Fruit fly (Drosophila melanogaster) whole organism, embryonic: ENCODE measurements around the gene CG14883.

Source experiments
- Aef1 ChIP-seq: fragments of 200-800 bp; sonication (Bioruptor generic); IDR thresholded peaks from 3 replicates; pipeline ENCODE4 v1.3.6; 2022; ENCODE audit warnings: missing biosample characterization, missing genetic modification characterization
- BEAF-32 ChIP-seq: fragments of 200-800 bp; sonication (Bioruptor generic); optimal IDR thresholded peaks from 3 replicates; lab custom pipeline; 2017; ENCODE audit warnings: missing biosample characterization, missing genetic modification characterization, mild to moderate bottlenecking, moderate library complexity, missing genetic modification reagents
- CG1024 ChIP-seq: fragments of 200-800 bp; sonication (Bioruptor generic); IDR thresholded peaks from 2 replicates; pipeline ENCODE4 v1.3.6; 2022; ENCODE audit warnings: missing biosample characterization, missing genetic modification characterization
- CG10366 ChIP-seq: fragments of 200-800 bp; sonication (Bioruptor generic); IDR thresholded peaks from 2 replicates; pipeline ENCODE4 v1.3.6; 2022; ENCODE audit warnings: missing biosample characterization, missing genetic modification characterization
- CG11504 ChIP-seq: fragments of 200-800 bp; sonication (Bioruptor generic); optimal IDR thresholded peaks from 3 replicates; lab custom pipeline; 2019; ENCODE audit warnings: missing biosample characterization, mild to moderate bottlenecking, missing genetic modification characterization, moderate library complexity
- CG13424 ChIP-seq: fragments of 200-800 bp; sonication (Bioruptor generic); optimal IDR thresholded peaks from 2 replicates; lab custom pipeline; 2019; ENCODE audit warnings: missing biosample characterization, mild to moderate bottlenecking, missing genetic modification characterization, moderate library complexity
- CG17361 ChIP-seq: fragments of 200-800 bp; sonication (Bioruptor generic); IDR thresholded peaks from 3 replicates; pipeline ENCODE4 v1.3.6; 2022; ENCODE audit warnings: missing biosample characterization, missing genetic modification characterization
- CG1792 ChIP-seq: fragments of 200-800 bp; sonication (Bioruptor generic); optimal IDR thresholded peaks from 2 replicates; lab custom pipeline; 2016; ENCODE audit warnings: missing biosample characterization, missing genetic modification characterization
- CG18262 ChIP-seq: fragments of 200-800 bp; optimal IDR thresholded peaks from 3 replicates; lab custom pipeline; 2019; ENCODE audit warnings: missing biosample characterization, mild to moderate bottlenecking, missing genetic modification characterization, moderate library complexity
- CG33557 ChIP-seq: fragments of 200-800 bp; sonication (Bioruptor generic); optimal IDR thresholded peaks from 2 replicates; lab custom pipeline; 2019; ENCODE audit warnings: missing biosample characterization, mild to moderate bottlenecking, missing genetic modification characterization, moderate library complexity
- CG6272 ChIP-seq: fragments of 200-800 bp; sonication (Bioruptor generic); IDR thresholded peaks from 2 replicates; pipeline ENCODE4 v1.3.6; 2022; ENCODE audit warnings: missing biosample characterization, missing genetic modification characterization
- CG6765 ChIP-seq: fragments of 200-800 bp; sonication (Bioruptor generic); optimal IDR thresholded peaks from 3 replicates; lab custom pipeline; 2017; ENCODE audit warnings: missing biosample characterization, mild to moderate bottlenecking, missing genetic modification characterization
- CG7928 ChIP-seq: fragments of 200-800 bp; sonication (Bioruptor generic); optimal IDR thresholded peaks from 2 replicates; lab custom pipeline; 2017; ENCODE audit warnings: missing biosample characterization, mild to moderate bottlenecking, missing genetic modification characterization
- CoRest ChIP-seq: fragments of 200-800 bp; sonication (Bioruptor generic); optimal IDR thresholded peaks from 3 replicates; lab custom pipeline; 2018; ENCODE audit warnings: missing biosample characterization, mild to moderate bottlenecking, missing genetic modification characterization, moderate library complexity
- CrebB ChIP-seq: fragments of 200-800 bp; sonication (Bioruptor generic); optimal IDR thresholded peaks from 3 replicates; lab custom pipeline; 2018; ENCODE audit warnings: missing biosample characterization, mild to moderate bottlenecking, missing genetic modification characterization
- Dad ChIP-seq: fragments of 200-800 bp; sonication (Bioruptor generic); optimal IDR thresholded peaks from 3 replicates; lab custom pipeline; 2016; ENCODE audit warnings: missing biosample characterization, missing genetic modification characterization
- Dbx ChIP-seq: fragments of 200-800 bp; sonication (Bioruptor generic); IDR thresholded peaks from 3 replicates; pipeline ENCODE4 v1.3.6; 2022; ENCODE audit warnings: missing biosample characterization, missing genetic modification characterization
- Dip2 ChIP-seq: fragments of 200-800 bp; sonication (Bioruptor generic); IDR thresholded peaks from 2 replicates; pipeline ENCODE4 v1.3.6; 2022; ENCODE audit warnings: missing biosample characterization, missing genetic modification characterization
- ERR ChIP-seq: fragments of 200-800 bp; sonication (Bioruptor generic); optimal IDR thresholded peaks from 2 replicates; lab custom pipeline; 2016; ENCODE audit warnings: missing biosample characterization, missing genetic modification characterization
- Fer1 ChIP-seq: fragments of 200-800 bp; sonication (Bioruptor generic); optimal IDR thresholded peaks from 2 replicates; lab custom pipeline; 2017; ENCODE audit warnings: missing biosample characterization, mild to moderate bottlenecking, missing genetic modification characterization
- Fer2 ChIP-seq: fragments of 200-800 bp; sonication (Bioruptor generic); optimal IDR thresholded peaks from 2 replicates; lab custom pipeline; 2018; ENCODE audit warnings: missing biosample characterization, mild to moderate bottlenecking, missing genetic modification characterization, moderate library complexity
- Jarid2 ChIP-seq: fragments of 200-800 bp; sonication (Bioruptor generic); optimal IDR thresholded peaks from 3 replicates; lab custom pipeline; 2017; ENCODE audit warnings: mild to moderate bottlenecking, missing biosample characterization, missing genetic modification reagents, missing genetic modification characterization
- Med ChIP-seq: fragments of 200-800 bp; sonication (Bioruptor generic); peaks from one replicate; lab custom pipeline; 2016; ENCODE audit warnings: missing biosample characterization, missing genetic modification characterization, mild to moderate bottlenecking, inconsistent platforms, moderate library complexity
- NC2β ChIP-seq: fragments of 200-800 bp; sonication (Bioruptor generic); optimal IDR thresholded peaks from 2 replicates; lab custom pipeline; 2016; ENCODE audit warnings: missing biosample characterization, missing genetic modification characterization
- Rfx ChIP-seq: fragments of 200-800 bp; sonication (Bioruptor generic); IDR thresholded peaks from 2 replicates; pipeline ENCODE4 v1.3.6; 2022; ENCODE audit warnings: missing biosample characterization, missing genetic modification characterization
- TFAM ChIP-seq: fragments of 200-800 bp; sonication (Bioruptor generic); optimal IDR thresholded peaks from 2 replicates; lab custom pipeline; 2017; ENCODE audit warnings: missing biosample characterization, missing genetic modification characterization, inconsistent platforms
- Xbp1 ChIP-seq: fragments of 200-800 bp; sonication (Bioruptor generic); optimal IDR thresholded peaks from 3 replicates; lab custom pipeline; 2016; ENCODE audit warnings: missing biosample characterization, mild to moderate bottlenecking, missing genetic modification characterization
- abd-A ChIP-seq: fragments of 200-800 bp; sonication (Bioruptor generic); optimal IDR thresholded peaks from 3 replicates; lab custom pipeline; 2019; ENCODE audit warnings: missing biosample characterization, mild to moderate bottlenecking, missing genetic modification characterization, moderate library complexity
- btn ChIP-seq: fragments of 200-800 bp; sonication (Bioruptor generic); optimal IDR thresholded peaks from 2 replicates; lab custom pipeline; 2016; ENCODE audit warnings: missing biosample characterization, missing genetic modification characterization
- cwo ChIP-seq: fragments of 200-800 bp; sonication (Bioruptor generic); optimal IDR thresholded peaks from 3 replicates; lab custom pipeline; 2017; ENCODE audit warnings: missing biosample characterization, missing genetic modification characterization, mild to moderate bottlenecking, moderate library complexity, missing genetic modification reagents
- danr ChIP-seq: fragments of 200-800 bp; sonication (Bioruptor generic); IDR thresholded peaks from 2 replicates; pipeline ENCODE4 v1.3.6; 2022; ENCODE audit warnings: missing biosample characterization, missing genetic modification characterization
- dati ChIP-seq: fragments of 200-800 bp; sonication (Bioruptor generic); IDR thresholded peaks from 2 replicates; pipeline ENCODE4 v1.3.6; 2022; ENCODE audit warnings: missing biosample characterization, missing genetic modification characterization
- dm ChIP-seq: fragments of 200-800 bp; sonication (Bioruptor generic); optimal IDR thresholded peaks from 3 replicates; lab custom pipeline; 2016; ENCODE audit warnings: missing biosample characterization, missing genetic modification characterization
- eyg ChIP-seq: fragments of 200-800 bp; sonication (Bioruptor generic); optimal IDR thresholded peaks from 3 replicates; lab custom pipeline; 2016; ENCODE audit warnings: missing biosample characterization, missing genetic modification characterization
- fd102C ChIP-seq: fragments of 200-800 bp; sonication (Bioruptor generic); optimal IDR thresholded peaks from 2 replicates; lab custom pipeline; 2018; ENCODE audit warnings: missing biosample characterization, mild to moderate bottlenecking, missing genetic modification characterization, moderate library complexity
- fu2 ChIP-seq: fragments of 200-800 bp; sonication (Bioruptor generic); optimal IDR thresholded peaks from 2 replicates; lab custom pipeline; 2016; ENCODE audit warnings: missing biosample characterization, missing genetic modification characterization
- gce ChIP-seq: fragments of 200-800 bp; sonication (Bioruptor generic); IDR thresholded peaks from 3 replicates; pipeline ENCODE4 v1.3.6; 2022; ENCODE audit warnings: missing biosample characterization, missing genetic modification characterization
- h ChIP-seq: fragments of >200 bp; optimal IDR thresholded peaks from 2 replicates; lab custom pipeline; 2017
- hbn ChIP-seq: fragments of 200-800 bp; sonication (Bioruptor generic); IDR thresholded peaks from 2 replicates; pipeline ENCODE4 v1.3.6; 2022; ENCODE audit warnings: missing biosample characterization, missing genetic modification characterization; ENCODE audit not compliant: partially characterized antibody
- her ChIP-seq: fragments of 200-800 bp; sonication (Bioruptor generic); optimal IDR thresholded peaks from 2 replicates; lab custom pipeline; 2016; ENCODE audit warnings: missing biosample characterization, missing genetic modification characterization
- hth ChIP-seq: fragments of >200 bp; optimal IDR thresholded peaks from 2 replicates; lab custom pipeline; 2017; ENCODE audit warnings: inconsistent platforms
- insv ChIP-seq, 2 experiments: fragments of 200-800 bp; sonication (Bioruptor generic); optimal IDR thresholded peaks; 3 replicates each; lab custom pipeline; 2016 to 2018; ENCODE audit warnings: missing biosample characterization in 2 of 2, missing genetic modification characterization in 2 of 2
- inv ChIP-seq: fragments of 200-800 bp; sonication (Bioruptor generic); IDR thresholded peaks from 2 replicates; pipeline ENCODE4 v1.3.6; 2022; ENCODE audit warnings: missing biosample characterization, missing genetic modification characterization; ENCODE audit not compliant: partially characterized antibody
- kni ChIP-seq: fragments of 200-800 bp; sonication (Bioruptor generic); optimal IDR thresholded peaks from 3 replicates; lab custom pipeline; 2017; ENCODE audit warnings: mild to moderate bottlenecking, missing biosample characterization, missing genetic modification reagents, missing genetic modification characterization
- luna ChIP-seq: fragments of 200-800 bp; sonication (Bioruptor generic); optimal IDR thresholded peaks from 2 replicates; lab custom pipeline; 2016; ENCODE audit warnings: missing biosample characterization, missing genetic modification characterization
- sc ChIP-seq, 3 experiments: fragments of >200 bp in 2 of 3; fragments of 200-800 bp in 1 of 3; sonication (Bioruptor generic) in 1 of 3; optimal IDR thresholded peaks; 2 replicates in 2 of 3; 3 replicates in 1 of 3; lab custom pipeline; 2017; ENCODE audit warnings: mild to moderate bottlenecking in 1 of 3, missing biosample characterization in 1 of 3, missing genetic modification characterization in 1 of 3, missing genetic modification reagents in 1 of 3
- sd ChIP-seq: fragments of 200-800 bp; sonication (Bioruptor generic); optimal IDR thresholded peaks from 3 replicates; lab custom pipeline; 2018; ENCODE audit warnings: missing biosample characterization, mild to moderate bottlenecking, missing genetic modification characterization, moderate library complexity
- slp2 ChIP-seq: fragments of 200-800 bp; sonication (Bioruptor generic); optimal IDR thresholded peaks from 2 replicates; lab custom pipeline; 2016; ENCODE audit warnings: missing biosample characterization, missing genetic modification characterization
- unpg ChIP-seq: fragments of 200-800 bp; sonication (Bioruptor generic); optimal IDR thresholded peaks from 3 replicates; lab custom pipeline; 2018; ENCODE audit warnings: missing biosample characterization, mild to moderate bottlenecking, missing genetic modification characterization, moderate library complexity
- wdn ChIP-seq: fragments of 200-800 bp; sonication (Bioruptor generic); IDR thresholded peaks from 2 replicates; pipeline ENCODE4 v1.3.6; 2022; ENCODE audit warnings: missing biosample characterization, missing genetic modification characterization
- zfh1 ChIP-seq: fragments of 200-800 bp; sonication (Bioruptor generic); IDR thresholded peaks from 3 replicates; pipeline ENCODE4 v1.3.6; 2022; ENCODE audit warnings: missing biosample characterization, missing genetic modification characterization

Gene CG14883

DNA sequence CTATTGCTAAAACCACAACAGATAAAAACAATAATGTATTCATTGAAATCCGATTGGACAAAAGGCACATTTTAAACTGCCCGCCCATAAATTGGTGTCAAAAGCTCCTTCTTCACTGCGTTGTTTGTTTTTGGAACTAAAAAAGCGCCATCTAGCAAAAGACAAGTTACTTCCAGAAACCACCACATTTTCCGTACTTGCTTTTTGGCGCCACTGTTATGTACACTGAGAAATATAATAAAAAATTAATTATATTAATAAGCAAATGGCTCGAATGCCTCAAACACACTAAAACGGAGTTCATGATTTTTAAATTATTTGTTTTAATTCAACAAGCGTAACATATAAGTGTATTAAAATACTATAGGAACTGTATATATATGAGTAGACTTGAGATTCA lies 41.5 kb downstream of the CG14883 start (continued):
- no peak for TF ChIP-seq sc (optimal IDR thresholded peaks at IDR 0.05; lab: Kevin White, UChicago)
- TF ChIP-seq sc (GFP tag; optimal IDR thresholded peaks at IDR 0.05; lab: Kevin White, UChicago): peak; percentile 68
- peak; percentile 53 for TF ChIP-seq fd102C
- TF ChIP-seq CG1024: peak; percentile 82
- TF ChIP-seq zfh1 (GFP tag; lab: Robert Waterston, UW): peak; percentile 90
- peak; percentile 87 for TF ChIP-seq CG18262 (tag; lab: Kevin White, UChicago)
- TF ChIP-seq CG13424 (tag; lab: Kevin White, UChicago): peak; percentile 77
- TF ChIP-seq wdn (GFP tag; lab: Robert Waterston, UW): peak; percentile 77
- peak; percentile 86 for TF ChIP-seq CG11504
- TF ChIP-seq hbn (GFP tag; lab: Robert Waterston, UW): no peak
- no peak for TF ChIP-seq Dip2 (GFP tag; lab: Robert Waterston, UW)
- peak; percentile 52 for TF ChIP-seq CG33557 (GFP tag; lab: Kevin White, UChicago)
- peak; percentile 54 for TF ChIP-seq eyg (GFP tag; lab: Kevin White, UChicago)
- peak; percentile 37 for TF ChIP-seq CrebB (tag; lab: Kevin White, UChicago)
- TF ChIP-seq her (GFP tag; lab: Kevin White, UChicago): peak; percentile 72
- TF ChIP-seq Jarid2 (GFP tag; lab: Kevin White, UChicago): peak; percentile 62
- TF ChIP-seq abd-A (tag; lab: Kevin White, UChicago): no peak
- peak; percentile 27 for TF ChIP-seq TFAM (GFP tag; lab: Kevin White, UChicago)
- TF ChIP-seq Aef1 (GFP tag; lab: Robert Waterston, UW): peak; percentile 85
- TF ChIP-seq slp2 (GFP tag; lab: Kevin White, UChicago): peak; percentile 55
- peak; percentile 36 for TF ChIP-seq CG1792 (GFP tag; lab: Kevin White, UChicago)
- TF ChIP-seq fu2: peak; percentile 61
- TF ChIP-seq Med (GFP tag; lab: Kevin White, UChicago): peak; percentile 95
- TF ChIP-seq CG7928 (GFP tag; lab: Kevin White, UChicago): peak; percentile 37
- peak; percentile 51 for TF ChIP-seq sd
- TF ChIP-seq Dad (GFP tag; lab: Kevin White, UChicago): peak; percentile 47
- no peak for TF ChIP-seq inv (GFP tag; lab: Robert Waterston, UW)
- TF ChIP-seq dm (GFP tag; lab: Kevin White, UChicago): peak; percentile 46
- peak; percentile 69 for TF ChIP-seq NC2β (GFP tag; lab: Kevin White, UChicago)
- TF ChIP-seq Fer1 (GFP tag; lab: Kevin White, UChicago): no peak
- peak; percentile 75 for TF ChIP-seq danr (GFP tag; lab: Robert Waterston, UW)
- peak; percentile 92 for TF ChIP-seq Xbp1 (GFP tag; lab: Kevin White, UChicago)
- TF ChIP-seq btn (GFP tag; lab: Kevin White, UChicago): peak; percentile 10
- no peak for TF ChIP-seq luna (GFP tag; lab: Kevin White, UChicago)
- TF ChIP-seq BEAF-32: peak; percentile 5
- no peak for TF ChIP-seq ERR
- TF ChIP-seq insv (GFP tag; optimal IDR thresholded peaks at IDR 0.05; lab: Kevin White, UChicago): peak in 1 of 2 experiments; percentile 70
- TF ChIP-seq gce (GFP tag; lab: Robert Waterston, UW): peak; percentile 76; the same call in 2 of the 3 replicates
- peak; percentile 69 for TF ChIP-seq CG6272 (GFP tag; lab: Robert Waterston, UW)
- TF ChIP-seq cwo (GFP tag; lab: Kevin White, UChicago): peak; percentile 63
- peak; percentile 86 for TF ChIP-seq CG17361 (GFP tag; lab: Robert Waterston, UW)
- peak; percentile 82 for TF ChIP-seq CoRest (tag; lab: Kevin White, UChicago)
- TF ChIP-seq unpg (GFP tag; lab: Kevin White, UChicago): peak; percentile 91
- no peak for TF ChIP-seq kni
- TF ChIP-seq Rfx: peak; percentile 96
- peak; percentile 88 for TF ChIP-seq Dbx
- TF ChIP-seq h: no peak
- TF ChIP-seq dati (GFP tag; lab: Robert Waterston, UW): peak; percentile 38; the same call in 1 of the 2 replicates
- peak; percentile 88 for TF ChIP-seq CG10366 (GFP tag; lab: Robert Waterston, UW)
- peak; percentile 68 for TF ChIP-seq Fer2 (tag; lab: Kevin White, UChicago)
- TF ChIP-seq hth (lab: Kevin White, UChicago): no peak
- peak; percentile 38 for TF ChIP-seq CG6765 (GFP tag; lab: Kevin White, UChicago)
